Worm (Caenorhabditis elegans) whole organism, L3 larva: ENCODE results near the gene cee-1.

ENCODE experiments used
- R02D3.7 ChIP-seq: fragments of 150-350 bp; optimal IDR thresholded peaks from 2 replicates; lab custom pipeline; 2014; ENCODE audit warnings: missing biosample characterization, missing genetic modification characterization
- ZK546.5 ChIP-seq: sonication (generic microtip); optimal IDR thresholded peaks from 2 replicates; lab custom pipeline; 2017; ENCODE audit warnings: missing biosample characterization, missing genetic modification characterization
- ama-1 ChIP-seq: fragments of 150-350 bp; optimal IDR thresholded peaks from 2 replicates; lab custom pipeline; 2018
- ceh-16 ChIP-seq: sonication (generic microtip); optimal IDR thresholded peaks from 2 replicates; lab custom pipeline; 2017; ENCODE audit warnings: missing biosample characterization, missing genetic modification characterization
- ceh-9 ChIP-seq: sonication (generic microtip); optimal IDR thresholded peaks from 2 replicates; lab custom pipeline; 2018; ENCODE audit warnings: missing biosample characterization, missing genetic modification characterization
- egl-27 ChIP-seq: sonication (generic microtip); optimal IDR thresholded peaks from 4 replicates; lab custom pipeline; 2017; ENCODE audit warnings: missing biosample characterization, missing genetic modification reagents, missing genetic modification characterization
- egl-5 ChIP-seq: fragments of 150-350 bp; optimal IDR thresholded peaks from 2 replicates; lab custom pipeline; 2017; ENCODE audit warnings: missing biosample characterization, missing genetic modification reagents, missing genetic modification characterization, inconsistent platforms
- elt-1 ChIP-seq: fragments of 150-350 bp; optimal IDR thresholded peaks from 2 replicates; lab custom pipeline; 2014; ENCODE audit warnings: missing biosample characterization, missing genetic modification characterization
- elt-2 ChIP-seq: sonication (generic microtip); optimal IDR thresholded peaks from 2 replicates; lab custom pipeline; 2016; ENCODE audit warnings: missing genetic modification reagents, mild to moderate bottlenecking, missing genetic modification characterization, missing compliant biosample characterization
- elt-3 ChIP-seq, 3 experiments: fragments of 150-350 bp in 1 of 3; sonication (generic microtip) in 2 of 3; optimal IDR thresholded peaks; 2 replicates in 2 of 3; 4 replicates in 1 of 3; lab custom pipeline; 2014 to 2017; ENCODE audit warnings: missing biosample characterization in 3 of 3, missing genetic modification characterization in 3 of 3
- eor-1 ChIP-seq, 2 experiments: fragments of 150-350 bp; optimal IDR thresholded peaks; 2 replicates each; lab custom pipeline; 2014 to 2018; ENCODE audit warnings: missing biosample characterization in 2 of 2, missing genetic modification characterization in 2 of 2
- fkh-10 ChIP-seq: sonication (generic microtip); optimal IDR thresholded peaks from 2 replicates; lab custom pipeline; 2017; ENCODE audit warnings: missing biosample characterization, missing genetic modification reagents, missing genetic modification characterization
- fos-1 ChIP-seq: fragments of 150-350 bp; optimal IDR thresholded peaks from 2 replicates; lab custom pipeline; 2014; ENCODE audit warnings: missing biosample characterization, missing genetic modification characterization
- hmg-11 ChIP-seq: sonication (generic microtip); optimal IDR thresholded peaks from 2 replicates; lab custom pipeline; 2016; ENCODE audit warnings: missing genetic modification characterization, missing compliant biosample characterization
- jun-1 ChIP-seq: fragments of 150-350 bp; optimal IDR thresholded peaks from 2 replicates; lab custom pipeline; 2014; ENCODE audit warnings: missing biosample characterization, missing genetic modification reagents, missing genetic modification characterization
- lin-15B ChIP-seq: fragments of 150-350 bp; optimal IDR thresholded peaks from 2 replicates; lab custom pipeline; 2014; ENCODE audit warnings: missing biosample characterization, missing genetic modification characterization
- lsy-12 ChIP-seq: sonication (generic microtip); optimal IDR thresholded peaks from 2 replicates; lab custom pipeline; 2016; ENCODE audit warnings: mild to moderate bottlenecking, missing genetic modification characterization, missing compliant biosample characterization
- mdl-1 ChIP-seq: fragments of 150-350 bp; optimal IDR thresholded peaks from 2 replicates; lab custom pipeline; 2014; ENCODE audit warnings: missing biosample characterization, missing genetic modification characterization
- mml-1 ChIP-seq: fragments of 150-350 bp; sonication (generic microtip); optimal IDR thresholded peaks from 3 replicates; lab custom pipeline; 2014; ENCODE audit warnings: missing biosample characterization, missing genetic modification characterization
- nfya-1 ChIP-seq: sonication (generic microtip); optimal IDR thresholded peaks from 2 replicates; lab custom pipeline; 2017; ENCODE audit warnings: missing genetic modification characterization, mild to moderate bottlenecking, missing compliant biosample characterization, antibody characterized with exemption, moderate library complexity; ENCODE audit not compliant: insufficient read depth
- nhr-11 ChIP-seq: fragments of 150-350 bp; optimal IDR thresholded peaks from 2 replicates; lab custom pipeline; 2014; ENCODE audit warnings: missing biosample characterization, missing genetic modification characterization
- nhr-23 ChIP-seq: fragments of 150-350 bp; optimal IDR thresholded peaks from 2 replicates; lab custom pipeline; 2014; ENCODE audit warnings: missing biosample characterization, missing genetic modification reagents, missing genetic modification characterization
- nhr-237 ChIP-seq: fragments of 150-350 bp; optimal IDR thresholded peaks from 2 replicates; lab custom pipeline; 2014; ENCODE audit warnings: missing biosample characterization, missing genetic modification characterization
- nhr-28 ChIP-seq: fragments of 150-350 bp; optimal IDR thresholded peaks from 2 replicates; lab custom pipeline; 2014; ENCODE audit warnings: missing biosample characterization, missing genetic modification characterization
- nhr-43 ChIP-seq: sonication (generic microtip); optimal IDR thresholded peaks from 2 replicates; lab custom pipeline; 2016; ENCODE audit warnings: mild to moderate bottlenecking, missing genetic modification characterization, missing compliant biosample characterization; ENCODE audit not compliant: poor library complexity, severe bottlenecking
- nhr-67 ChIP-seq: fragments of 150-350 bp; optimal IDR thresholded peaks from 2 replicates; lab custom pipeline; 2014; ENCODE audit warnings: missing biosample characterization, missing genetic modification characterization
- nhr-76 ChIP-seq: fragments of 150-350 bp; sonication (generic microtip); optimal IDR thresholded peaks from 5 replicates; lab custom pipeline; 2014; ENCODE audit warnings: missing biosample characterization, missing genetic modification characterization
- nhr-77 ChIP-seq: fragments of 150-350 bp; optimal IDR thresholded peaks from 2 replicates; lab custom pipeline; 2014; ENCODE audit warnings: missing biosample characterization, missing genetic modification characterization
- pha-4 ChIP-seq: fragments of 150-350 bp; optimal IDR thresholded peaks from 2 replicates; lab custom pipeline; 2014; ENCODE audit warnings: missing biosample characterization, missing genetic modification reagents, missing genetic modification characterization
- pqm-1 ChIP-seq: fragments of 150-350 bp; optimal IDR thresholded peaks from 2 replicates; lab custom pipeline; 2017; ENCODE audit warnings: missing biosample characterization, missing genetic modification characterization, inconsistent platforms
- sea-2 ChIP-seq: fragments of 150-350 bp; sonication (generic microtip); optimal IDR thresholded peaks from 4 replicates; lab custom pipeline; 2014; ENCODE audit warnings: missing biosample characterization, missing genetic modification reagents, missing genetic modification characterization
- snpc-4 ChIP-seq: fragments of 150-350 bp; optimal IDR thresholded peaks from 2 replicates; lab custom pipeline; 2014; ENCODE audit warnings: missing biosample characterization, missing genetic modification characterization
- tbx-2 ChIP-seq: sonication (generic microtip); optimal IDR thresholded peaks from 2 replicates; lab custom pipeline; 2016; ENCODE audit warnings: mild to moderate bottlenecking, missing genetic modification characterization, missing compliant biosample characterization
- unc-39 ChIP-seq: sonication (generic microtip); optimal IDR thresholded peaks from 4 replicates; lab custom pipeline; 2017; ENCODE audit warnings: missing biosample characterization, missing genetic modification characterization
- unc-62 ChIP-seq: fragments of 150-350 bp; sonication (generic microtip); optimal IDR thresholded peaks from 4 replicates; lab custom pipeline; 2014; ENCODE audit warnings: missing biosample characterization, missing genetic modification reagents, missing genetic modification characterization
- zag-1 ChIP-seq: fragments of 150-350 bp; optimal IDR thresholded peaks from 2 replicates; lab custom pipeline; 2014; ENCODE audit warnings: missing biosample characterization, missing genetic modification characterization

cee-1 gene

ce11 chrIII:4912317-4912716 lies at the start of gene cee-1, which contains the start of gene F26F4.9:
Gene cee-1, plus strand, starts transcription at chrIII:4912699.
Gene F26F4.9, minus strand, starts transcription at chrIII:4912521.
- TF ChIP-seq nfya-1 (tag; lab: Kevin White, UChicago) (peak; percentile 65), jun-1 (peak; percentile 22), snpc-4 (tag; lab: Kevin White, UChicago) (peak; percentile 53), unc-62 (GFP tag; lab: Kevin White, UChicago) (no peak), pha-4 (tag; lab: Kevin White, UChicago) (peak; percentile 71), tbx-2 (no peak), pqm-1 (tag; lab: Kevin White, UChicago) (peak; percentile 43), nhr-28 (tag; lab: Kevin White, UChicago) (no peak), nhr-43 (tag; lab: Kevin White, UChicago) (peak; percentile 90), nhr-23 (peak; percentile 48), hmg-11 (tag; lab: Kevin White, UChicago) (peak; percentile 33), elt-2 (peak; percentile 6), lin-15B (tag; lab: Kevin White, UChicago) (peak; percentile 80)

- TF ChIP-seq nhr-67 (tag; lab: Kevin White, UChicago) = no peak
- TF ChIP-seq snpc-4 (tag; lab: Kevin White, UChicago) = no peak
- no peak for TF ChIP-seq fkh-10 (GFP tag; lab: Kevin White, UChicago)
- TF ChIP-seq elt-1 (tag; lab: Kevin White, UChicago) = no peak
Observed at ce11 chrIII:4863127-4863526, 49.4 kb upstream of the cee-1 start, which contains the start of gene coq-8. Gene coq-8, plus strand, starts transcription at chrIII:4863427.

- TF ChIP-seq ceh-9 (tag; lab: Kevin White, UChicago) (no peak), egl-27 (tag; lab: Kevin White, UChicago) (no peak), ZK546.5 (tag; lab: Kevin White, UChicago) (no peak), elt-3 (tag; optimal IDR thresholded peaks at IDR 0.05; lab: Kevin White, UChicago) (no peak), nfya-1 (tag; lab: Kevin White, UChicago) (no peak), unc-39 (no peak), egl-5 (no peak), zag-1 (no peak), fos-1 (tag; lab: Kevin White, UChicago) (no peak), unc-62 (GFP tag; lab: Kevin White, UChicago) (no peak), ama-1 (lab: Kevin White, UChicago) (no peak), sea-2 (GFP tag; lab: Kevin White, UChicago) (no peak), lin-15B (tag; lab: Kevin White, UChicago) (no peak), R02D3.7 (tag; lab: Kevin White, UChicago) (no peak), eor-1 (tag; optimal IDR thresholded peaks at IDR 0.05; lab: Kevin White, UChicago) (no peak), elt-1 (tag; lab: Kevin White, UChicago) (no peak), nhr-77 (no peak), ceh-16 (tag; lab: Kevin White, UChicago) (no peak)
Observed at ce11 chrIII:4866762-4867161, 45.7 kb upstream of the cee-1 start, which contains the start of gene C35D10.17. Gene C35D10.17, plus strand, starts transcription at chrIII:4867062.

ce11 chrIII:4868643-4869042 lies 43.9 kb upstream of the cee-1 start, which contains the start of the genes msd-4 and C35D10.3:
Gene msd-4, minus strand, starts transcription at chrIII:4868743.
Gene C35D10.3, plus strand, starts transcription at chrIII:4868921.
- TF ChIP-seq fkh-10 (GFP tag; lab: Kevin White, UChicago) (no peak), mml-1 (no peak), hmg-11 (tag; lab: Kevin White, UChicago) (no peak), nhr-76 (tag; lab: Kevin White, UChicago) (no peak), ama-1 (lab: Kevin White, UChicago) (no peak), nhr-11 (tag; lab: Kevin White, UChicago) (no peak), lin-15B (tag; lab: Kevin White, UChicago) (no peak), lsy-12 (tag; lab: Kevin White, UChicago) (no peak)

ce11 chrIII:4870478-4870877 lies 42.0 kb upstream of the cee-1 start, which contains the start of gene gipc-1:
Gene gipc-1, plus strand, starts transcription at chrIII:4870778.
- TF ChIP-seq unc-39 (no peak), mml-1 (no peak), mdl-1 (no peak), nhr-43 (tag; lab: Kevin White, UChicago) (no peak), lsy-12 (tag; lab: Kevin White, UChicago) (no peak), snpc-4 (tag; lab: Kevin White, UChicago) (no peak), nhr-237 (tag; lab: Kevin White, UChicago) (no peak), eor-1 (tag; optimal IDR thresholded peaks at IDR 0.05; lab: Kevin White, UChicago) (no peak)
